Worm (Caenorhabditis elegans) whole organism, L1 larva: ENCODE data around the gene sqv-4.

Source experiments
- ama-1 ChIP-seq: fragments of 150-350 bp; optimal IDR thresholded peaks from 2 replicates; lab custom pipeline; 2014
- ceh-88 ChIP-seq: fragments of 200-800 bp; sonication (Bioruptor generic); IDR thresholded peaks from 2 replicates; pipeline ENCODE4 v1.3.6; 2022; ENCODE audit warnings: missing genetic modification characterization, missing compliant biosample characterization
- mep-1 ChIP-seq: fragments of 150-350 bp; optimal IDR thresholded peaks from 2 replicates; lab custom pipeline; 2014; ENCODE audit warnings: missing biosample characterization, missing genetic modification characterization
- sptf-1 ChIP-seq: fragments of 150-350 bp; optimal IDR thresholded peaks from 2 replicates; lab custom pipeline; 2014; ENCODE audit warnings: missing biosample characterization, missing genetic modification characterization

Gene sqv-4

DNA sequence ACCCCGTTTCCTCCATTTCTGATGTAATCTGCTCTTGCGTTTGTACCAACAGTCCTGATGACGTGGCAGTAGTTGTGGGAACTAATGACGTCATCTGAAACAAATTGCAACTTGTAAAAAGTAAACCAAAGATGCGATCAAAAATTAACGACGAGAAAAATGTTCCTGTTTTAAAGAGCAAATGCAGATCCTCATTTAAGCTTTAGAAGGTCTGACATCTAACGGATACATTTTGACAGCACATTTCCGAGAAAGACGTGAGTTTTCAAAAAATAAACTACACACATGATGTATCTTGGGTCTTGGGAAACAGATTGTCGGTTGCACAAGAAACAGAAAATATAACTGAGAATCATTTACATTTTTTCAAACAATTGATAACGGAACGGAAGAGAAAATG is 45.8 kb downstream of the sqv-4 start, which contains the start of gene H09F14.1:
Gene H09F14.1 (minus strand): TSS at position 101 of the 400 bp plus-strand sequence.
- TF ChIP-seq sptf-1 (tag; lab: Kevin White, UChicago): no peak
- no peak for TF ChIP-seq mep-1
- TF ChIP-seq ceh-88 (GFP tag; lab: Robert Waterston, UW): no peak
- TF ChIP-seq ama-1 (lab: Kevin White, UChicago): no peak
- TF ChIP-seq, all 84 proteins: peak for 0
